Worm (Caenorhabditis elegans): ENCODE data around the gene F58G6.7.

DNA sequence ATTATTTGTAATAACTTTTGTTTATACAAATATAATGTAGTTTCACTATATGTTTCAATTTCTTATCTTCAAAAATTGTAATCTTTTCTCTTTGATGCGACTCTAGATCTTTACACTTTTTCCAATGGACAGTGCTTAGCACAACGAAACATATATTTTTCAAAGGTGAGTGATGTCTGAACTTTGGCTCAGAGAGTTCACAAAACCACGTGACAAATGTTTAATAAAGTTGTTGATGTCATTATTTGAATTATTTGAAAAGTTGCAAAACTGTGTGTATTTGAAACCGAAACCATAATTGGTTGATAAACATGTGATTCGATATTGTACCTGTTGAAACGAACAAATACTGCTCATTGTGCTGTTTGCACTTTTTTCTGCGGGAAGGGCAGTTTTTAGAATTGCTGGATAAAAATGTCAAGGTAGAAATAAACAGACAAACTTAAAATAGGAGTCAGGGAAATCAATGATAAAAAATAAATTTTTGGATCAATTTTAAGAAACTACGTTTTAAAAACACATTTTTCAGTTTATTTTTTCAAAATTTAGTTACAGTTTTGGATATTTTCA is 14.1 kb downstream of the F58G6.7 start:
- no peak for TF ChIP-seq snpc-4 (tag; optimal IDR thresholded peaks at IDR 0.05)
- no peak for TF ChIP-seq ama-1 (optimal IDR thresholded peaks at IDR 0.05)
- TF ChIP-seq unc-39 (tag; optimal IDR thresholded peaks at IDR 0.05) = no peak
- no peak for TF ChIP-seq nhr-6 (tag; optimal IDR thresholded peaks at IDR 0.05)
- TF ChIP-seq ztf-1 (GFP tag; conservative IDR thresholded peaks at IDR 0.05) = no peak
- no peak for TF ChIP-seq ceh-16 (tag; optimal IDR thresholded peaks at IDR 0.05)
- peak; percentile 44 for TF ChIP-seq crh-2 (tag; optimal IDR thresholded peaks at IDR 0.05)
- no peak for TF ChIP-seq gmeb-1 (tag; optimal IDR thresholded peaks at IDR 0.05)
- no peak for TF ChIP-seq nhr-23 (tag; optimal IDR thresholded peaks at IDR 0.05)
- no peak for TF ChIP-seq elt-3 (tag; optimal IDR thresholded peaks at IDR 0.05)
- no peak for TF ChIP-seq blmp-1 (tag; optimal IDR thresholded peaks at IDR 0.05; ENCODE audit: insufficient read depth)
